Fruit fly (Drosophila melanogaster) whole organism, embryonic: ENCODE data around the gene Abl.

Experiments
- Ada2b ChIP-seq: fragments of 200-800 bp; sonication (Bioruptor generic); IDR thresholded peaks from 2 replicates; pipeline ENCODE4 v1.3.6; 2022; ENCODE audit warnings: missing biosample characterization, missing genetic modification characterization
- CG10267 ChIP-seq: fragments of 200-800 bp; sonication (Bioruptor generic); optimal IDR thresholded peaks from 2 replicates; lab custom pipeline; 2018; ENCODE audit warnings: missing biosample characterization, mild to moderate bottlenecking, missing genetic modification characterization, moderate library complexity
- CG10366 ChIP-seq: fragments of 200-800 bp; sonication (Bioruptor generic); IDR thresholded peaks from 2 replicates; pipeline ENCODE4 v1.3.6; 2022; ENCODE audit warnings: missing biosample characterization, missing genetic modification characterization
- CG11695 ChIP-seq: fragments of 200-800 bp; sonication (Bioruptor generic); IDR thresholded peaks from 3 replicates; pipeline ENCODE4 v1.3.6; 2022; ENCODE audit warnings: missing biosample characterization, missing genetic modification characterization
- CG11696 ChIP-seq: fragments of 200-800 bp; sonication (Bioruptor generic); IDR thresholded peaks from 2 replicates; pipeline ENCODE4 v1.3.6; 2022; ENCODE audit warnings: missing biosample characterization, missing genetic modification characterization
- CG12219 ChIP-seq: fragments of 200-800 bp; sonication (Bioruptor generic); optimal IDR thresholded peaks from 3 replicates; lab custom pipeline; 2018; ENCODE audit warnings: missing biosample characterization, mild to moderate bottlenecking, missing genetic modification characterization
- CG12744 ChIP-seq: fragments of 200-800 bp; sonication (Bioruptor generic); optimal IDR thresholded peaks from 2 replicates; lab custom pipeline; 2016; ENCODE audit warnings: missing biosample characterization, missing genetic modification characterization
- CG12769 ChIP-seq: fragments of 200-800 bp; sonication (Bioruptor generic); optimal IDR thresholded peaks from 2 replicates; lab custom pipeline; 2019; ENCODE audit warnings: missing biosample characterization, mild to moderate bottlenecking, missing genetic modification characterization, moderate library complexity
- CG13624 ChIP-seq: fragments of 200-800 bp; sonication (Bioruptor generic); optimal IDR thresholded peaks from 2 replicates; lab custom pipeline; 2016; ENCODE audit warnings: missing biosample characterization, missing genetic modification characterization
- CG14014 ChIP-seq: fragments of 200-800 bp; sonication (Bioruptor generic); IDR thresholded peaks from 2 replicates; pipeline ENCODE4 v1.3.6; 2022; ENCODE audit warnings: missing biosample characterization, missing genetic modification characterization
- CG14667 ChIP-seq: fragments of 200-800 bp; sonication (Bioruptor generic); IDR thresholded peaks from 2 replicates; pipeline ENCODE4 v1.3.6; 2022; ENCODE audit warnings: missing biosample characterization, missing genetic modification characterization
- CG15269 ChIP-seq: fragments of 200-800 bp; sonication (Bioruptor generic); optimal IDR thresholded peaks from 2 replicates; lab custom pipeline; 2018; ENCODE audit warnings: missing biosample characterization, mild to moderate bottlenecking, missing genetic modification characterization, moderate library complexity
- CG1647 ChIP-seq: fragments of 200-800 bp; sonication (Bioruptor generic); optimal IDR thresholded peaks from 3 replicates; lab custom pipeline; 2016; ENCODE audit warnings: missing biosample characterization, missing genetic modification characterization
- CG16863 ChIP-seq: fragments of 200-800 bp; sonication (Bioruptor generic); optimal IDR thresholded peaks from 3 replicates; lab custom pipeline; 2016; ENCODE audit warnings: missing biosample characterization, missing genetic modification characterization
- CG17829 ChIP-seq: fragments of 200-800 bp; optimal IDR thresholded peaks from 2 replicates; lab custom pipeline; 2019; ENCODE audit warnings: missing biosample characterization, mild to moderate bottlenecking, missing genetic modification characterization, moderate library complexity
- CG18262 ChIP-seq: fragments of 200-800 bp; optimal IDR thresholded peaks from 3 replicates; lab custom pipeline; 2019; ENCODE audit warnings: missing biosample characterization, mild to moderate bottlenecking, missing genetic modification characterization, moderate library complexity
- CG2120 ChIP-seq: fragments of 200-800 bp; sonication (Bioruptor generic); optimal IDR thresholded peaks from 3 replicates; lab custom pipeline; 2016; ENCODE audit warnings: missing biosample characterization, missing genetic modification characterization
- CG43689 ChIP-seq: fragments of 200-800 bp; sonication (Bioruptor generic); IDR thresholded peaks from 2 replicates; pipeline ENCODE4 v1.3.6; 2022; ENCODE audit warnings: missing biosample characterization, missing genetic modification characterization
- CG4617 ChIP-seq: fragments of 200-800 bp; sonication (Bioruptor generic); optimal IDR thresholded peaks from 3 replicates; lab custom pipeline; 2016; ENCODE audit warnings: missing biosample characterization, missing genetic modification characterization, borderline replicate concordance
- CG6254 ChIP-seq: fragments of 200-800 bp; sonication (Bioruptor generic); optimal IDR thresholded peaks from 3 replicates; lab custom pipeline; 2017; ENCODE audit warnings: mild to moderate bottlenecking, missing biosample characterization, missing genetic modification reagents, missing genetic modification characterization
- CG7372 ChIP-seq: fragments of 200-800 bp; sonication (Bioruptor generic); IDR thresholded peaks from 2 replicates; pipeline ENCODE4 v1.3.6; 2022; ENCODE audit warnings: missing biosample characterization, missing genetic modification characterization
- CG7786 ChIP-seq: fragments of 200-800 bp; sonication (Bioruptor generic); optimal IDR thresholded peaks from 2 replicates; lab custom pipeline; 2016; ENCODE audit warnings: missing biosample characterization, missing genetic modification characterization
- Dek ChIP-seq: fragments of 200-800 bp; sonication (Bioruptor generic); optimal IDR thresholded peaks from 3 replicates; lab custom pipeline; 2019; ENCODE audit warnings: missing biosample characterization, mild to moderate bottlenecking, missing genetic modification characterization, moderate library complexity
- Drgx ChIP-seq: fragments of 200-800 bp; sonication (Bioruptor generic); IDR thresholded peaks from 2 replicates; pipeline ENCODE4 v1.3.6; 2022; ENCODE audit warnings: missing biosample characterization, missing genetic modification characterization
- Pdp1 ChIP-seq, 2 experiments: fragments of 200-800 bp; sonication (Bioruptor generic); optimal IDR thresholded peaks; 3 replicates each; lab custom pipeline; 2016; ENCODE audit warnings: missing biosample characterization in 2 of 2, missing genetic modification characterization in 2 of 2, mild to moderate bottlenecking in 1 of 2, moderate library complexity in 1 of 2
- Sox100B ChIP-seq: fragments of 200-800 bp; sonication (Bioruptor generic); optimal IDR thresholded peaks from 3 replicates; lab custom pipeline; 2018; ENCODE audit warnings: missing biosample characterization, mild to moderate bottlenecking, missing genetic modification characterization
- Spps ChIP-seq: fragments of 200-800 bp; sonication (Bioruptor generic); optimal IDR thresholded peaks from 2 replicates; lab custom pipeline; 2018; ENCODE audit warnings: missing biosample characterization, mild to moderate bottlenecking, missing genetic modification characterization
- ara ChIP-seq: fragments of 200-800 bp; sonication (Bioruptor generic); IDR thresholded peaks from 2 replicates; pipeline ENCODE4 v1.3.6; 2022; ENCODE audit warnings: missing biosample characterization, missing genetic modification characterization
- az2 ChIP-seq: fragments of 200-800 bp; sonication (Bioruptor generic); optimal IDR thresholded peaks from 3 replicates; lab custom pipeline; 2016; ENCODE audit warnings: missing biosample characterization, missing genetic modification characterization
- en ChIP-seq: fragments of 200-800 bp; sonication (Bioruptor generic); optimal IDR thresholded peaks from 2 replicates; lab custom pipeline; 2016; ENCODE audit warnings: missing biosample characterization, missing genetic modification characterization
- exex ChIP-seq: fragments of 200-800 bp; sonication (Bioruptor generic); optimal IDR thresholded peaks from 4 replicates; lab custom pipeline; 2018; ENCODE audit warnings: missing biosample characterization, mild to moderate bottlenecking, missing genetic modification characterization, moderate library complexity
- grau ChIP-seq: fragments of 200-800 bp; optimal IDR thresholded peaks from 3 replicates; lab custom pipeline; 2019; ENCODE audit warnings: missing biosample characterization, mild to moderate bottlenecking, missing genetic modification characterization, moderate library complexity
- h ChIP-seq: fragments of >200 bp; optimal IDR thresholded peaks from 2 replicates; lab custom pipeline; 2017
- ind ChIP-seq: fragments of 200-800 bp; sonication (Bioruptor generic); optimal IDR thresholded peaks from 3 replicates; lab custom pipeline; 2016; ENCODE audit warnings: missing biosample characterization, missing genetic modification characterization
- inv ChIP-seq: fragments of 200-800 bp; sonication (Bioruptor generic); IDR thresholded peaks from 2 replicates; pipeline ENCODE4 v1.3.6; 2022; ENCODE audit warnings: missing biosample characterization, missing genetic modification characterization; ENCODE audit not compliant: partially characterized antibody
- klu ChIP-seq: fragments of 200-800 bp; sonication (Bioruptor generic); IDR thresholded peaks from 2 replicates; pipeline ENCODE4 v1.3.6; 2022; ENCODE audit warnings: missing biosample characterization, missing genetic modification characterization
- knrl ChIP-seq: fragments of 200-800 bp; sonication (Bioruptor generic); IDR thresholded peaks from 3 replicates; pipeline ENCODE4 v1.3.6; 2022; ENCODE audit warnings: missing biosample characterization, missing genetic modification characterization; ENCODE audit not compliant: partially characterized antibody
- p53 ChIP-seq: fragments of 200-800 bp; sonication (Bioruptor generic); optimal IDR thresholded peaks from 2 replicates; lab custom pipeline; 2016; ENCODE audit warnings: missing biosample characterization, missing genetic modification characterization
- pnt ChIP-seq: fragments of 200-800 bp; sonication (Bioruptor generic); optimal IDR thresholded peaks from 3 replicates; lab custom pipeline; 2016; ENCODE audit warnings: missing biosample characterization, missing genetic modification characterization
- ranshi ChIP-seq: fragments of 200-800 bp; sonication (Bioruptor generic); IDR thresholded peaks from 2 replicates; pipeline ENCODE4 v1.3.6; 2022; ENCODE audit warnings: missing biosample characterization, missing genetic modification characterization
- schlank ChIP-seq: fragments of 200-800 bp; sonication (Bioruptor generic); optimal IDR thresholded peaks from 2 replicates; lab custom pipeline; 2018; ENCODE audit warnings: missing biosample characterization, mild to moderate bottlenecking, missing genetic modification characterization
- seq ChIP-seq: fragments of 200-800 bp; sonication (Bioruptor generic); IDR thresholded peaks from 2 replicates; pipeline ENCODE4 v1.3.6; 2022; ENCODE audit warnings: missing biosample characterization, missing genetic modification characterization
- slbo ChIP-seq: fragments of 200-800 bp; sonication (Bioruptor generic); IDR thresholded peaks from 2 replicates; pipeline ENCODE4 v1.3.6; 2022; ENCODE audit warnings: missing biosample characterization, missing genetic modification characterization
- slp2 ChIP-seq: fragments of 200-800 bp; sonication (Bioruptor generic); optimal IDR thresholded peaks from 2 replicates; lab custom pipeline; 2016; ENCODE audit warnings: missing biosample characterization, missing genetic modification characterization
- so ChIP-seq: fragments of 200-800 bp; sonication (Bioruptor generic); IDR thresholded peaks from 3 replicates; pipeline ENCODE4 v1.3.6; 2022; ENCODE audit warnings: missing biosample characterization, missing genetic modification characterization
- sqz ChIP-seq: fragments of 200-800 bp; sonication (Bioruptor generic); optimal IDR thresholded peaks from 3 replicates; lab custom pipeline; 2018; ENCODE audit warnings: missing biosample characterization, mild to moderate bottlenecking, missing genetic modification characterization
- stc ChIP-seq: fragments of 200-800 bp; sonication (Bioruptor generic); IDR thresholded peaks from 2 replicates; pipeline ENCODE4 v1.3.6; 2022; ENCODE audit warnings: missing biosample characterization, missing genetic modification characterization
- tin ChIP-seq: fragments of 200-800 bp; sonication (Bioruptor generic); optimal IDR thresholded peaks from 3 replicates; lab custom pipeline; 2016; ENCODE audit warnings: missing biosample characterization, missing genetic modification characterization
- unpg ChIP-seq: fragments of 200-800 bp; sonication (Bioruptor generic); optimal IDR thresholded peaks from 3 replicates; lab custom pipeline; 2018; ENCODE audit warnings: missing biosample characterization, mild to moderate bottlenecking, missing genetic modification characterization, moderate library complexity
- zf30C ChIP-seq: fragments of 200-800 bp; sonication (Bioruptor generic); optimal IDR thresholded peaks from 3 replicates; lab custom pipeline; 2018; ENCODE audit warnings: missing biosample characterization, mild to moderate bottlenecking, missing genetic modification characterization

Abl gene

DNA sequence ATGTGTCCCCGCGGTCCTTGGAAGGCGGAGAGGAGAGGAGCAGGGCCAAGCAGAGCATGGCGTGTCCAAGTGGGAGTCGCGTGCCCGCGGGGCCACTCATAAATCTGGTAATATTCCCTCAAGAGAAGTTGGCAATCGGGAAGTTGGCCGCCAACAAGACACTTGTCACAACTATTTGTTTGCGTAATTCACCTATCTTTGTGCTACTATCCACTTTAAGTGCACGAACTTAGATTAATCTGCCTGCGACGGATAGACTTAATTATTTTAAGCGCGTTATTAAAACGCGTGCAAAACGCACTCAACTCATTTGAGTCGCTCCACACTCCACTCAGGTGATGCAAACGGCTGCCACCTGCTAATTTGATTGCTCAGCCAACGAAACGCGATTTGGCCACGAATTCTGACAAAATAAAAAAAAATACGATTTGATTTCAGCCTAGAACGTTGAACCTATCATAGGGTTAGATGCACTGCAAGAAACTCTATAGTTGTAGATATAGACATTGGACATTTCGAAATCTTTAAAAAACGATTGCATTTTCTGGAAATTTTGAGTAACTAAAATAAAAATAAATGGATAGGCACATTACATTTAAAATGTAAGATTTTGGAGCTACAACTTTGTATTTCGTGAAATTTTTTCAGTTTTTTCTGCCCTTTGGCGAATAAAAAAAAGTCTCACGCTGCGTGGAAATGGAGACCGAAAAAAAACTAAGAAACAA is 76.5 kb downstream of the Abl start (continued):
- peak; percentile 48 for TF ChIP-seq ara (GFP tag; lab: Robert Waterston, UW)
- peak; percentile 75 for TF ChIP-seq slbo
- peak; percentile 61 for TF ChIP-seq CG13624 (GFP tag; lab: Kevin White, UChicago)
- peak; percentile 17 for TF ChIP-seq CG12219 (GFP tag; lab: Kevin White, UChicago)
- peak; percentile 49 for TF ChIP-seq slp2 (GFP tag; lab: Kevin White, UChicago)
- peak in 1 of 2 experiments; percentile 42 for TF ChIP-seq Pdp1 (GFP tag; optimal IDR thresholded peaks at IDR 0.05; lab: Kevin White, UChicago)
- peak; percentile 15 for TF ChIP-seq tin (GFP tag; lab: Kevin White, UChicago)
- TF ChIP-seq exex (tag; lab: Kevin White, UChicago) = no peak
- TF ChIP-seq p53 (GFP tag; lab: Kevin White, UChicago) = no peak
- peak; percentile 82 for TF ChIP-seq CG2120
- peak; percentile 13 for TF ChIP-seq pnt (GFP tag; lab: Kevin White, UChicago)
- TF ChIP-seq zf30C = peak; percentile 54
- TF ChIP-seq CG11695 = peak; percentile 57; the same call in 2 of the 3 replicates
- no peak for TF ChIP-seq inv (GFP tag; lab: Robert Waterston, UW)
- no peak for TF ChIP-seq CG12769 (tag; lab: Kevin White, UChicago)
- peak; percentile 48 for TF ChIP-seq Ada2b (GFP tag; lab: Robert Waterston, UW)
- peak; percentile 71; the same call in 1 of the 2 replicates for TF ChIP-seq CG14014 (GFP tag; lab: Robert Waterston, UW)
- 0 out of 2 replicates have a peak, but pooled peaks have one; percentile 12 for TF ChIP-seq CG10366 (GFP tag; lab: Robert Waterston, UW)
- TF ChIP-seq CG18262 (tag; lab: Kevin White, UChicago) = peak; percentile 59
- peak; percentile 56 for TF ChIP-seq Dek (tag; lab: Kevin White, UChicago)
- TF ChIP-seq CG11696 (GFP tag; lab: Robert Waterston, UW) = peak; percentile 22; the same call in 1 of the 2 replicates
- peak; percentile 61; the same call in 1 of the 3 replicates for TF ChIP-seq so (GFP tag; lab: Robert Waterston, UW)
- TF ChIP-seq stc (GFP tag; lab: Robert Waterston, UW) = peak; percentile 55; the same call in 1 of the 2 replicates
- TF ChIP-seq Drgx (GFP tag; lab: Robert Waterston, UW) = peak; percentile 36; the same call in 1 of the 2 replicates
- no peak for TF ChIP-seq schlank
- no peak for TF ChIP-seq knrl (GFP tag; lab: Robert Waterston, UW)
- TF ChIP-seq CG4617 (GFP tag; lab: Kevin White, UChicago) = no peak
- TF ChIP-seq CG1647 (GFP tag; lab: Kevin White, UChicago) = peak; percentile 49
- TF ChIP-seq ranshi (GFP tag; lab: Robert Waterston, UW) = peak; percentile 56; the same call in 1 of the 2 replicates
- 0 out of 2 replicates have a peak, but pooled peaks have one; percentile 7 for TF ChIP-seq CG43689
- TF ChIP-seq CG14667 (GFP tag; lab: Robert Waterston, UW) = peak; percentile 62
- no peak for TF ChIP-seq h (lab: Kevin White, UChicago)
- TF ChIP-seq CG10267 (tag; lab: Kevin White, UChicago) = peak; percentile 34
- TF ChIP-seq Spps (tag; lab: Kevin White, UChicago) = no peak
- peak; percentile 71 for TF ChIP-seq grau
- TF ChIP-seq CG16863 (GFP tag; lab: Kevin White, UChicago) = peak; percentile 28
- TF ChIP-seq unpg (GFP tag; lab: Kevin White, UChicago) = peak; percentile 65
- 0 out of 2 replicates have a peak, but pooled peaks have one; percentile 19 for TF ChIP-seq klu (GFP tag; lab: Robert Waterston, UW)
- peak; percentile 38 for TF ChIP-seq Sox100B (GFP tag; lab: Kevin White, UChicago)
- peak; percentile 45 for TF ChIP-seq CG12744 (GFP tag; lab: Kevin White, UChicago)
- TF ChIP-seq CG7372 (GFP tag; lab: Robert Waterston, UW) = peak; percentile 56; the same call in 1 of the 2 replicates
- TF ChIP-seq CG17829 (tag; lab: Kevin White, UChicago) = peak; percentile 27
- no peak for TF ChIP-seq CG6254 (GFP tag; lab: Kevin White, UChicago)
- TF ChIP-seq sqz (GFP tag; lab: Kevin White, UChicago) = peak; percentile 51
- TF ChIP-seq CG7786 (GFP tag; lab: Kevin White, UChicago) = peak; percentile 44
- TF ChIP-seq ind = peak; percentile 44
- TF ChIP-seq CG15269 (tag; lab: Kevin White, UChicago) = peak; percentile 72
- TF ChIP-seq az2 = peak; percentile 33
- TF ChIP-seq en (GFP tag; lab: Kevin White, UChicago) = peak; percentile 5
- TF ChIP-seq seq (GFP tag; lab: Robert Waterston, UW) = peak; percentile 65
